Worm (Caenorhabditis elegans) whole organism, L4 larva: ENCODE measurements around the gene klp-13.

ENCODE experiments used
- F49E8.2 ChIP-seq: sonication (generic microtip); optimal IDR thresholded peaks from 2 replicates; lab custom pipeline; 2016; ENCODE audit warnings: missing compliant biosample characterization, mild to moderate bottlenecking, missing genetic modification characterization, borderline replicate concordance
- R02D3.7 ChIP-seq: fragments of 150-350 bp; sonication (generic microtip); optimal IDR thresholded peaks from 3 replicates; lab custom pipeline; 2014; ENCODE audit warnings: missing biosample characterization, missing genetic modification characterization
- Y105C5A.15 ChIP-seq: fragments of 200-800 bp; sonication (Bioruptor generic); IDR thresholded peaks from 2 replicates; pipeline ENCODE4 v1.3.6; 2022; ENCODE audit warnings: missing genetic modification characterization, missing compliant biosample characterization
- Y5F2A.4 ChIP-seq: fragments of 200-800 bp; sonication (Bioruptor generic); optimal IDR thresholded peaks from 2 replicates; lab custom pipeline; 2018; ENCODE audit warnings: mild to moderate bottlenecking, missing genetic modification characterization, missing compliant biosample characterization
- Y75B8A.6 ChIP-seq: fragments of 200-800 bp; sonication (Bioruptor generic); IDR thresholded peaks from 2 replicates; pipeline ENCODE4 v1.3.6; 2022; ENCODE audit warnings: missing genetic modification reagents, missing genetic modification characterization, missing compliant biosample characterization
- ZK337.2 ChIP-seq: fragments of 200-800 bp; sonication (Bioruptor generic); IDR thresholded peaks from 2 replicates; pipeline ENCODE4 v1.3.6; 2022; ENCODE audit warnings: missing genetic modification reagents, missing genetic modification characterization, missing compliant biosample characterization
- ZK546.5 ChIP-seq, 2 experiments: sonication (generic microtip); optimal IDR thresholded peaks; 2 replicates each; lab custom pipeline; 2017; ENCODE audit warnings: missing biosample characterization in 2 of 2, missing genetic modification characterization in 2 of 2
- aha-1 ChIP-seq: fragments of 150-350 bp; peaks from one replicate; lab custom pipeline; 2014; ENCODE audit warnings: missing biosample characterization, missing genetic modification characterization
- aly-2 ChIP-seq: sonication (generic microtip); optimal IDR thresholded peaks from 2 replicates; lab custom pipeline; 2018; ENCODE audit warnings: missing biosample characterization, missing genetic modification characterization
- arid-1 ChIP-seq: fragments of 200-800 bp; sonication (Bioruptor generic); conservative IDR thresholded peaks from 2 replicates; pipeline ENCODE4 v1.3.6; 2022; ENCODE audit warnings: missing genetic modification reagents, missing genetic modification characterization, missing compliant biosample characterization
- attf-4 ChIP-seq: sonication (generic microtip); optimal IDR thresholded peaks from 3 replicates; lab custom pipeline; 2017; ENCODE audit warnings: missing biosample characterization, missing genetic modification characterization
- ceh-32 ChIP-seq: sonication (generic microtip); optimal IDR thresholded peaks from 2 replicates; lab custom pipeline; 2016; ENCODE audit warnings: mild to moderate bottlenecking, missing genetic modification characterization, missing compliant biosample characterization; ENCODE audit not compliant: poor library complexity
- ceh-44 ChIP-seq: fragments of 200-800 bp; sonication (Bioruptor generic); IDR thresholded peaks from 2 replicates; pipeline ENCODE4 v1.3.6; 2022; ENCODE audit warnings: missing genetic modification reagents, missing genetic modification characterization, missing compliant biosample characterization
- daf-8 ChIP-seq: fragments of 200-800 bp; sonication (Bioruptor generic); IDR thresholded peaks from 2 replicates; pipeline ENCODE4 v1.3.6; 2022; ENCODE audit warnings: missing genetic modification characterization, missing compliant biosample characterization
- dpl-1 ChIP-seq: fragments of 150-350 bp; optimal IDR thresholded peaks from 2 replicates; lab custom pipeline; 2014; ENCODE audit warnings: missing biosample characterization, missing genetic modification reagents, missing genetic modification characterization
- duxl-1 ChIP-seq: sonication (generic microtip); optimal IDR thresholded peaks from 2 replicates; lab custom pipeline; 2016; ENCODE audit warnings: mild to moderate bottlenecking, missing genetic modification characterization, moderate library complexity, missing compliant biosample characterization; ENCODE audit not compliant: poor library complexity
- dve-1 ChIP-seq: sonication (generic microtip); optimal IDR thresholded peaks from 2 replicates; lab custom pipeline; 2017; ENCODE audit warnings: antibody characterized with exemption, mild to moderate bottlenecking, missing genetic modification characterization, missing compliant biosample characterization; ENCODE audit not compliant: insufficient read depth
- egl-27 ChIP-seq: sonication (generic microtip); optimal IDR thresholded peaks from 3 replicates; lab custom pipeline; 2017; ENCODE audit warnings: missing biosample characterization, missing genetic modification reagents, missing genetic modification characterization
- egl-43 ChIP-seq: fragments of 200-800 bp; sonication (Bioruptor generic); IDR thresholded peaks from 2 replicates; pipeline ENCODE4 v1.3.6; 2022; ENCODE audit warnings: missing genetic modification reagents, missing genetic modification characterization, missing compliant biosample characterization
- fkh-10 ChIP-seq: fragments of 150-350 bp; optimal IDR thresholded peaks from 2 replicates; lab custom pipeline; 2014; ENCODE audit warnings: missing biosample characterization, missing genetic modification reagents, missing genetic modification characterization
- fos-1 ChIP-seq: fragments of 150-350 bp; optimal IDR thresholded peaks from 2 replicates; lab custom pipeline; 2014; ENCODE audit warnings: missing biosample characterization, missing genetic modification characterization
- hlh-11 ChIP-seq: fragments of 200-800 bp; sonication (Bioruptor generic); optimal IDR thresholded peaks from 2 replicates; lab custom pipeline; 2018; ENCODE audit warnings: mild to moderate bottlenecking, missing genetic modification characterization, missing compliant biosample characterization
- lin-39 ChIP-seq: fragments of 150-350 bp; optimal IDR thresholded peaks from 2 replicates; lab custom pipeline; 2014; ENCODE audit warnings: missing biosample characterization, missing genetic modification reagents, missing genetic modification characterization
- lir-3 ChIP-seq: sonication (generic microtip); optimal IDR thresholded peaks from 2 replicates; lab custom pipeline; 2016; ENCODE audit warnings: mild to moderate bottlenecking, missing genetic modification characterization, missing compliant biosample characterization
- lsy-2 ChIP-seq, 2 experiments: fragments of 150-350 bp in 1 of 2; sonication (generic microtip) in 1 of 2; optimal IDR thresholded peaks; 2 replicates each; lab custom pipeline; 2014 to 2017; ENCODE audit warnings: missing biosample characterization in 2 of 2, missing genetic modification characterization in 2 of 2
- mdl-1 ChIP-seq, 2 experiments: fragments of 150-350 bp in 1 of 2; sonication (generic microtip) in 1 of 2; optimal IDR thresholded peaks; 2 replicates each; lab custom pipeline; 2014 to 2017; ENCODE audit warnings: missing biosample characterization in 2 of 2, missing genetic modification characterization in 2 of 2
- mep-1 ChIP-seq: fragments of 150-350 bp; sonication (generic microtip); optimal IDR thresholded peaks from 3 replicates; lab custom pipeline; 2014; ENCODE audit warnings: missing biosample characterization, missing genetic modification characterization
- mes-2 ChIP-seq: sonication (generic microtip); optimal IDR thresholded peaks from 2 replicates; lab custom pipeline; 2016; ENCODE audit warnings: missing genotype, mild to moderate bottlenecking, missing genetic modification characterization, missing compliant biosample characterization; ENCODE audit not compliant: poor library complexity, severe bottlenecking
- mxl-3 ChIP-seq: fragments of 200-800 bp; sonication (Bioruptor generic); optimal IDR thresholded peaks from 2 replicates; lab custom pipeline; 2018; ENCODE audit warnings: mild to moderate bottlenecking, missing genetic modification characterization, missing compliant biosample characterization
- nhr-102 ChIP-seq: sonication (generic microtip); optimal IDR thresholded peaks from 2 replicates; lab custom pipeline; 2016; ENCODE audit warnings: mild to moderate bottlenecking, missing genetic modification characterization, moderate library complexity, missing compliant biosample characterization
- nhr-237 ChIP-seq: sonication (generic microtip); optimal IDR thresholded peaks from 2 replicates; lab custom pipeline; 2017; ENCODE audit warnings: missing biosample characterization, missing genetic modification characterization
- nhr-28 ChIP-seq: fragments of 150-350 bp; optimal IDR thresholded peaks from 2 replicates; lab custom pipeline; 2014; ENCODE audit warnings: missing biosample characterization, missing genetic modification characterization
- nhr-42 ChIP-seq: fragments of 200-800 bp; sonication (Bioruptor generic); IDR thresholded peaks from 2 replicates; pipeline ENCODE4 v1.3.6; 2022; ENCODE audit warnings: missing genetic modification characterization, missing compliant biosample characterization
- nhr-48 ChIP-seq: sonication (generic microtip); optimal IDR thresholded peaks from 2 replicates; lab custom pipeline; 2016; ENCODE audit warnings: mild to moderate bottlenecking, missing genetic modification characterization, missing compliant biosample characterization
- nhr-76 ChIP-seq: fragments of 150-350 bp; optimal IDR thresholded peaks from 2 replicates; lab custom pipeline; 2014; ENCODE audit warnings: missing biosample characterization, missing genetic modification characterization
- pha-4 ChIP-seq, 2 experiments: fragments of 150-350 bp in 1 of 2; fragments of 200-800 bp in 1 of 2; sonication (Bioruptor generic) in 1 of 2; IDR thresholded peaks in 1 of 2; optimal IDR thresholded peaks in 1 of 2; 2 replicates each; pipeline versions ENCODE4 v1.3.6 to Lab custom; 2014 to 2022; ENCODE audit warnings: missing genetic modification characterization in 2 of 2, missing genetic modification reagents in 2 of 2, missing biosample characterization in 1 of 2, missing compliant biosample characterization in 1 of 2
- php-3 ChIP-seq: fragments of 200-800 bp; sonication (Bioruptor generic); IDR thresholded peaks from 2 replicates; pipeline ENCODE4 v1.3.6; 2022; ENCODE audit warnings: missing genetic modification reagents, missing genetic modification characterization, missing compliant biosample characterization
- pqm-1 ChIP-seq: sonication (generic microtip); optimal IDR thresholded peaks from 2 replicates; lab custom pipeline; 2017; ENCODE audit warnings: missing biosample characterization, missing genetic modification characterization
- rbr-2 ChIP-seq: sonication (generic microtip); optimal IDR thresholded peaks from 2 replicates; lab custom pipeline; 2016; ENCODE audit warnings: missing genotype, missing genetic modification characterization, missing compliant biosample characterization
- saeg-2 ChIP-seq: fragments of 200-800 bp; sonication (Bioruptor generic); IDR thresholded peaks from 2 replicates; pipeline ENCODE4 v1.3.6; 2022; ENCODE audit warnings: missing genetic modification reagents, missing genetic modification characterization, missing compliant biosample characterization
- set-16 ChIP-seq: fragments of 200-800 bp; sonication (Bioruptor generic); IDR thresholded peaks from 2 replicates; pipeline ENCODE4 v1.3.6; 2022; ENCODE audit warnings: missing genetic modification reagents, missing genetic modification characterization, missing compliant biosample characterization
- snpc-1.2 ChIP-seq: fragments of 200-800 bp; sonication (Bioruptor generic); IDR thresholded peaks from 2 replicates; pipeline ENCODE4 v1.3.6; 2022; ENCODE audit warnings: missing genetic modification reagents, missing genetic modification characterization, missing compliant biosample characterization
- spr-1 ChIP-seq: sonication (generic microtip); optimal IDR thresholded peaks from 2 replicates; lab custom pipeline; 2016; ENCODE audit warnings: mild to moderate bottlenecking, missing genetic modification characterization, missing compliant biosample characterization
- spr-3 ChIP-seq: fragments of 200-800 bp; sonication (Bioruptor generic); optimal IDR thresholded peaks from 2 replicates; lab custom pipeline; 2018; ENCODE audit warnings: mild to moderate bottlenecking, missing genetic modification characterization, missing compliant biosample characterization
- unc-39 ChIP-seq: sonication (generic microtip); optimal IDR thresholded peaks from 2 replicates; lab custom pipeline; 2017; ENCODE audit warnings: missing biosample characterization, missing genetic modification characterization
- unc-62 ChIP-seq, 3 experiments: fragments of 150-350 bp in 1 of 3; sonication (generic microtip); optimal IDR thresholded peaks in 2 of 3; peaks in 1 of 3; 1 replicate in 1 of 3; 2 replicates in 2 of 3; lab custom pipeline; 2014 to 2017; ENCODE audit warnings: missing biosample characterization in 3 of 3, missing genetic modification characterization in 3 of 3, missing genetic modification reagents in 3 of 3, missing genotype in 1 of 3
- zfp-2 ChIP-seq: sonication (generic microtip); optimal IDR thresholded peaks from 2 replicates; lab custom pipeline; 2016; ENCODE audit warnings: mild to moderate bottlenecking, missing genetic modification characterization, missing compliant biosample characterization
- zfp-3 ChIP-seq: fragments of 200-800 bp; sonication (Bioruptor generic); conservative IDR thresholded peaks from 2 replicates; pipeline ENCODE4 v1.3.6; 2022; ENCODE audit warnings: missing genetic modification reagents, missing genetic modification characterization, missing compliant biosample characterization
- ztf-11 ChIP-seq: fragments of 150-350 bp; optimal IDR thresholded peaks from 2 replicates; lab custom pipeline; 2014; ENCODE audit warnings: missing biosample characterization, missing genetic modification characterization

The klp-13 gene

ce11 chrX:5976206-5976960 lies 8.4 kb upstream of the klp-13 start (continued):
- TF ChIP-seq unc-39 (tag; lab: Kevin White, UChicago): no peak
- no peak for TF ChIP-seq saeg-2 (GFP tag; lab: Robert Waterston, UW)
- peak; percentile 6 for TF ChIP-seq mes-2 (tag; lab: Kevin White, UChicago)
- no peak for TF ChIP-seq snpc-1.2 (GFP tag; lab: Robert Waterston, UW)
- TF ChIP-seq dve-1 (tag; lab: Kevin White, UChicago): no peak
- no peak for TF ChIP-seq spr-1 (tag; lab: Kevin White, UChicago)
- TF ChIP-seq ceh-32 (tag; lab: Kevin White, UChicago): no peak
- no peak for TF ChIP-seq unc-62 (GFP tag; optimal IDR thresholded peaks at IDR 0.05 in 1 of 2; lab: Kevin White, UChicago)
- TF ChIP-seq unc-62 (tag; optimal IDR thresholded peaks at IDR 0.05; lab: Kevin White, UChicago): no peak
- peak; percentile 24; the same call in 1 of the 2 replicates for TF ChIP-seq pha-4 (GFP tag; IDR thresholded peaks at IDR 0.05; lab: Robert Waterston, UW)
- no peak for TF ChIP-seq pha-4 (tag; optimal IDR thresholded peaks at IDR 0.05; lab: Kevin White, UChicago)
- no peak for TF ChIP-seq fos-1
- 0 out of 2 replicates have a peak, but pooled peaks have one; percentile 42 for TF ChIP-seq egl-43 (GFP tag; lab: Robert Waterston, UW)
- TF ChIP-seq R02D3.7 (tag; lab: Kevin White, UChicago): no peak
- no peak for TF ChIP-seq attf-4
- TF ChIP-seq ZK337.2 (GFP tag; lab: Robert Waterston, UW): no peak
- TF ChIP-seq spr-3 (GFP tag; lab: Kevin White, UChicago): no peak
- TF ChIP-seq nhr-48 (tag; lab: Kevin White, UChicago): peak; percentile 2
- TF ChIP-seq ceh-44 (GFP tag; lab: Robert Waterston, UW): no peak
- TF ChIP-seq Y105C5A.15: no peak
- no peak for TF ChIP-seq mdl-1 (tag; optimal IDR thresholded peaks at IDR 0.05; lab: Kevin White, UChicago)
- TF ChIP-seq fkh-10 (GFP tag; lab: Kevin White, UChicago): peak; percentile 85
- TF ChIP-seq aha-1 (tag; lab: Kevin White, UChicago): peak; percentile 83
- TF ChIP-seq set-16 (GFP tag; lab: Robert Waterston, UW): peak; percentile 86
- no peak for TF ChIP-seq nhr-102 (tag; lab: Kevin White, UChicago)
- no peak for TF ChIP-seq nhr-28 (tag; lab: Kevin White, UChicago)
- TF ChIP-seq mxl-3 (GFP tag; lab: Kevin White, UChicago): no peak
- TF ChIP-seq lsy-2 (tag; optimal IDR thresholded peaks at IDR 0.05; lab: Kevin White, UChicago): peak in 1 of 2 experiments; percentile 35
- no peak for TF ChIP-seq ztf-11
- no peak for TF ChIP-seq duxl-1
- TF ChIP-seq arid-1 (GFP tag; lab: Robert Waterston, UW): no peak
- TF ChIP-seq hlh-11 (tag; lab: Kevin White, UChicago): peak; percentile 31
- TF ChIP-seq zfp-2 (tag; lab: Kevin White, UChicago): no peak
- no peak for TF ChIP-seq dpl-1 (GFP tag; lab: Kevin White, UChicago)
- TF ChIP-seq lin-39 (tag; lab: Kevin White, UChicago): no peak
- no peak for TF ChIP-seq Y75B8A.6
- TF ChIP-seq zfp-3 (GFP tag; lab: Robert Waterston, UW): no peak
- TF ChIP-seq nhr-42 (GFP tag; lab: Robert Waterston, UW): no peak
- no peak for TF ChIP-seq F49E8.2 (tag; lab: Kevin White, UChicago)
- TF ChIP-seq egl-27 (tag; lab: Kevin White, UChicago): no peak
- no peak for TF ChIP-seq nhr-237
- no peak for TF ChIP-seq Y5F2A.4 (GFP tag; lab: Kevin White, UChicago)
- no peak for TF ChIP-seq pqm-1 (tag; lab: Kevin White, UChicago)
- no peak for TF ChIP-seq daf-8
- no peak for TF ChIP-seq ZK546.5 (tag; optimal IDR thresholded peaks at IDR 0.05; lab: Kevin White, UChicago)
- peak; percentile 53 for TF ChIP-seq mep-1 (tag; lab: Kevin White, UChicago)
- peak; percentile 41 for TF ChIP-seq rbr-2 (tag; lab: Kevin White, UChicago)
- no peak for TF ChIP-seq aly-2
- TF ChIP-seq lir-3 (tag; lab: Kevin White, UChicago): no peak
- TF ChIP-seq nhr-76: no peak
- no peak for TF ChIP-seq php-3
